Worm (Caenorhabditis elegans): ENCODE data around the gene C03B1.2.
A peak's percentile ranks its signal among the peaks of the same experiment; 100 is the strongest.

The C03B1.2 gene

DNA sequence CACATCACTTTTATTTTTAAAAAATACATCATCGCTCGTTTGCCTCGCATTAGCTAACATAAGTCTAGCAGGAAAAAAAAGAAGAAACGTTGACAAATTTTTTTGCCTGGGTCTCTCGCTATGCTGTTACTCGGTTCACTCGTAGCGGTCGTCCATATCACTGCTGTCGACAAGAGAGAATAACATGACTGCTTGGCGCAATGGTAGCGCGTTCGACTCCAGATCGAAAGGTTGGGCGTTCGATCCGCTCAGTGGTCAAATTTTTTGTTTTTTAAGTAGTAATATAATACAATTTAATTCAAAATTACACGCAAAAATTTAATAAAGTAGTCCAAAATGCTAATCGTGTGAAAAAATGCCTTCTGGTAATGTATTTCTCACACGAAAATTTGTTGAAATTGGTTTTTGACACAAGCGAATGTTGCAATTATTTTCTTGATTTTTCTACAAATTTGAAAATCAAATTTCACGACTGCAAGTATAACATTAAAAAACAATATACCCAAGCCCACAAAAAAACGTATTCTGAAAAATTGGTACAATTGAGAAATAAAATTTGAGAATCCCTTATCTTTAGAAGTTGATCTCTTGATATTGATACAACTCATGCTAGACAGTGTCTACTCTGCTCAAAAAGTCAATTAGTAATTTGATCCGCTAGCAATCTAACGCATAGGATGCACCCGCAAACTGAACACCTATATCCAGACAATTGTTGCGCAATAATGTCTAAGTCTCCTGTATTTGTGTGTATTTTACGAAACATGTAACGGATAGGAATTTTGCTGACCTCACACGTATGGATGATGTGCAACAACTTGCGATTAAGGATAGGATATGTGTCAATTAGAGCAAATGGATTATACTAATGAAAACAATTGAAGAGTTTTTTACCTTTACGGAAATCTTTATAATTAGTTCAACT, 1.6 kb downstream of the C03B1.2 start:
- TF ChIP-seq ham-2 (GFP tag; optimal IDR thresholded peaks at IDR 0.05) (peak; percentile 47), nhr-76 (tag; optimal IDR thresholded peaks at IDR 0.05) (no peak), flh-1 (GFP tag; optimal IDR thresholded peaks at IDR 0.05) (peak; percentile 43), ceh-43 (GFP tag; optimal IDR thresholded peaks at IDR 0.05) (peak; percentile 58), unc-39 (tag; optimal IDR thresholded peaks at IDR 0.05) (no peak), snpc-4 (tag; optimal IDR thresholded peaks at IDR 0.05) (no peak), zip-8 (tag; optimal IDR thresholded peaks at IDR 0.05) (peak; percentile 76), mep-1 (tag; optimal IDR thresholded peaks at IDR 0.05) (peak; percentile 11), unc-120 (tag; optimal IDR thresholded peaks at IDR 0.05; ENCODE audit: poor library complexity, severe bottlenecking) (peak; percentile 59), mls-2 (tag; optimal IDR thresholded peaks at IDR 0.05) (peak; percentile 77), nhr-2 (tag; optimal IDR thresholded peaks at IDR 0.05) (peak; percentile 66), sem-2 (GFP tag; optimal IDR thresholded peaks at IDR 0.05) (peak; percentile 71), ces-1 (GFP tag; optimal IDR thresholded peaks at IDR 0.05) (no peak), M03D4.4 (tag; optimal IDR thresholded peaks at IDR 0.05) (peak; percentile 83), blmp-1 (tag; optimal IDR thresholded peaks at IDR 0.05) (no peak), nhr-28 (tag; optimal IDR thresholded peaks at IDR 0.05) (no peak), cnd-1 (tag; optimal IDR thresholded peaks at IDR 0.05) (peak; percentile 68), bed-3 (GFP tag; optimal IDR thresholded peaks at IDR 0.05) (peak; percentile 71), tbx-8 (GFP tag; optimal IDR thresholded peaks at IDR 0.05) (peak; percentile 79), lin-32 (GFP tag; optimal IDR thresholded peaks at IDR 0.05) (peak; percentile 37), nhr-12 (tag; optimal IDR thresholded peaks at IDR 0.05) (no peak), lsy-2 (tag; optimal IDR thresholded peaks at IDR 0.05) (no peak), lin-13 (tag; optimal IDR thresholded peaks at IDR 0.05) (no peak), elt-1 (tag; optimal IDR thresholded peaks at IDR 0.05; ENCODE audit: borderline replicate concordance, insufficient read depth) (no peak), pha-4 (tag; optimal IDR thresholded peaks at IDR 0.05) (no peak), drap-1 (GFP tag; optimal IDR thresholded peaks at IDR 0.05) (peak; percentile 79), mab-5 (tag; optimal IDR thresholded peaks at IDR 0.05) (peak; percentile 22), hlh-1 (tag; optimal IDR thresholded peaks at IDR 0.05) (peak; percentile 46), ceh-83 (GFP tag; optimal IDR thresholded peaks at IDR 0.05) (peak; percentile 84), nhr-237 (tag; optimal IDR thresholded peaks at IDR 0.05) (peak; percentile 20), ztf-11 (tag; optimal IDR thresholded peaks at IDR 0.05) (no peak), unc-62 (GFP tag; optimal IDR thresholded peaks at IDR 0.05) (no peak), ceh-39 (tag; optimal IDR thresholded peaks at IDR 0.05) (no peak), elt-3 (tag; optimal IDR thresholded peaks at IDR 0.05) (no peak), sptf-1 (tag; optimal IDR thresholded peaks at IDR 0.05) (peak; percentile 88)

DNA sequence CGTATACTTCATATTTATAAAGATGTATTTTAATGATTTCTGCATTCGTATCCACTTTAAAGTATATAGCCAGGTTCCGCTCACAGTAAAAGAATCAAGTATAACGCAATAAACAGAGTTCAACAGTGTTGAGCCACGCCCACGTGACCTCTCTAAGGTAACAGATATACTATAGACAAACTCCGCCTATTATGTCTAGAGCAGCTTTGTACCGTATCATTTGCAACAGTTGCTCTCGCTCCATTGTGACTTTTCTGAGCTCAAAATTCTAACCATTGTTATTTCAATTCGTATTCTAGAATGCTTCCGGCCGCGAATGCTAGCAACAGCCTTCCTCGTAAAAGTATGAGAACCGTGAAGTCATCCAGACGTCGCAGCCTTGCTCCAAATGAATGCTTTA, 3.5 kb downstream of the C03B1.2 start, which contains the start of gene C03B1.17:
TSS of gene C03B1.17 (plus strand) at position 301 of the 400 bp plus-strand sequence.
- TF ChIP-seq ztf-11 (tag; optimal IDR thresholded peaks at IDR 0.05) (no peak), sptf-1 (tag; optimal IDR thresholded peaks at IDR 0.05) (no peak), tbx-8 (GFP tag; optimal IDR thresholded peaks at IDR 0.05) (no peak), ham-2 (GFP tag; optimal IDR thresholded peaks at IDR 0.05) (no peak), pha-4 (tag; optimal IDR thresholded peaks at IDR 0.05) (no peak), flh-1 (GFP tag; optimal IDR thresholded peaks at IDR 0.05) (no peak), unc-120 (tag; optimal IDR thresholded peaks at IDR 0.05; ENCODE audit: poor library complexity, severe bottlenecking) (no peak), unc-62 (GFP tag; optimal IDR thresholded peaks at IDR 0.05) (no peak), M03D4.4 (tag; optimal IDR thresholded peaks at IDR 0.05) (no peak), blmp-1 (tag; optimal IDR thresholded peaks at IDR 0.05) (no peak), ces-1 (GFP tag; optimal IDR thresholded peaks at IDR 0.05) (no peak), nhr-2 (tag; optimal IDR thresholded peaks at IDR 0.05) (no peak), mab-5 (tag; optimal IDR thresholded peaks at IDR 0.05) (no peak)

DNA sequence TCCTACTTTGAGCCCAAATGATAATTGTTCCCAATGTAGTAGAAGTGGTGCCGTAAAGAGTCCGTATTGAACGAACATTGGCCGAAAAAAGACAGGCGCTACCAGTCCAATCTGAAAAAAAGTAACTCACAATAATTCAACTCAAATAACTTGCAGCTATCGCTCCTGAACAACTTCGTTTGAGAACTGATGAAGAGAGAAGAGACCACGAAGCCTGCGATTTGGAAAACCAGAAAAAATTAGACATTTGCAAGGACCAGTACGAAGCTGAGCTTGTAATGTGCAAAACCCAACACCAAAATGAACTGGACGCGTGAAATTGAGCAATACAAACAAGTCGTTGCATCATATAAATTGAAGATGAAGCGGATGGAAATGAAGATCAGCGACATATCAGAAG, 4.6 kb downstream of the C03B1.2 start, which contains the start of gene C03B1.1:
TSS of gene C03B1.1 (plus strand) at position 301 of the 400 bp plus-strand sequence.
- TF ChIP-seq ham-2 (GFP tag; optimal IDR thresholded peaks at IDR 0.05) (no peak), unc-39 (tag; optimal IDR thresholded peaks at IDR 0.05) (no peak), nhr-237 (tag; optimal IDR thresholded peaks at IDR 0.05) (no peak), elt-3 (tag; optimal IDR thresholded peaks at IDR 0.05) (no peak), nhr-2 (tag; optimal IDR thresholded peaks at IDR 0.05) (no peak), unc-120 (tag; optimal IDR thresholded peaks at IDR 0.05; ENCODE audit: poor library complexity, severe bottlenecking) (no peak), mls-2 (tag; optimal IDR thresholded peaks at IDR 0.05) (no peak), bed-3 (GFP tag; optimal IDR thresholded peaks at IDR 0.05) (no peak), ceh-83 (GFP tag; optimal IDR thresholded peaks at IDR 0.05) (no peak)
